Fruit fly (Drosophila melanogaster): Measurements from ENCODE around the gene Tbc1d15-17.
A peak's percentile ranks its signal among the peaks of the same experiment; 100 is the strongest.

Gene Tbc1d15-17

DNA sequence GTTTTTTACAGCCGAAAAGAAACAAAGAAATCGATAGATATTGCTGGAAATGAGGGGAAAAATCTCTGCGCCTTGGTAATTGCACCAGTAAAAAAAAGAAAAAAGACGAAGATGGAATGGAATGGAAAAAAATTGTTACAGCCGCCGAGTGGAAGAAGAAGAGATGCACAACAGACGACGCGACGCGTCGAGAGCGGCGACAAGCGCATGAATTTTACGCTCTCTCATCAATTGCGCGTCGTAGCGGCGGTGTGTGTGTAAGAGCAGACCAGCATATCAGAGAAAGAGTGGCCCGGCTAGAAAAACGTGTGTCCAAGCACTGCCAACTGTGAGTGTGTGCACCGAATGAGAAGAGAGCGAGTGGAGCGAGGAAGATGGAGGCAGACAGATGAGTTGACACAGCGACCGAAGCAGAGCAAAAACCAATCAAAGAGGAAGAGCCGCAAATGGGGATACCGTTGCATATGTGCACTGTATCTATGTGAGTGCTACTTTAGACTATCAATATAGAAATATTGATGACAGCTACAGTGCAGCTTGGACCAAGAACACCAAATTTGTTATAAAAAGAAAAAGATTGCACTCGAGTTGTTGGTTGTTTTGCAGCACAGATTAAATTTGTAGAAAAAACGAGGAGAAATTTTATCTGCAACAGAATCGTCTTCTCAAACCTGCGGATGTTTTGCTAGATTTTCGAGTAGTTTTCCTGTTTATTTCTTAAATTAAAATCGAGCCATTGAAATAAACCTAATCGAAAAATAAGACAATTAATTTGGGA, 42.3 kb downstream of the Tbc1d15-17 start (continued):
- TF ChIP-seq Fer1 (GFP tag; optimal IDR thresholded peaks at IDR 0.05) (peak; percentile 18), Deaf1 (tag; optimal IDR thresholded peaks at IDR 0.05) (peak; percentile 75), CG1529 (GFP tag; optimal IDR thresholded peaks at IDR 0.05) (no peak), sens (GFP tag) (peak; percentile 87), CG34422 (GFP tag; IDR thresholded peaks at IDR 0.05) (no peak; the same call in 2 of the 3 replicates), CG11696 (GFP tag; IDR thresholded peaks at IDR 0.05) (no peak), HmgD (GFP tag; optimal IDR thresholded peaks at IDR 0.05) (peak; percentile 21), CG8478 (optimal IDR thresholded peaks at IDR 0.05) (peak; percentile 20), seq (GFP tag; IDR thresholded peaks at IDR 0.05) (peak; percentile 6), Atf6 (GFP tag; IDR thresholded peaks at IDR 0.05) (peak; percentile 15; the same call in 1 of the 2 replicates), Ets97D (GFP tag; optimal IDR thresholded peaks at IDR 0.05) (no peak), org-1 (GFP tag; optimal IDR thresholded peaks at IDR 0.05) (no peak), ham (GFP tag; IDR thresholded peaks at IDR 0.05) (no peak), CG31388 (GFP tag; optimal IDR thresholded peaks at IDR 0.05) (no peak), gcm2 (GFP tag; optimal IDR thresholded peaks at IDR 0.05) (no peak), Nf-YB (GFP tag; optimal IDR thresholded peaks at IDR 0.05) (peak; percentile 42), tna (GFP tag; IDR thresholded peaks at IDR 0.05; ENCODE audit: partially characterized antibody) (no peak), zen2 (GFP tag; IDR thresholded peaks at IDR 0.05; ENCODE audit: partially characterized antibody) (peak; percentile 82), sqz (GFP tag; optimal IDR thresholded peaks at IDR 0.05) (peak; percentile 68), pfk (GFP tag; optimal IDR thresholded peaks at IDR 0.05) (peak; percentile 24), salm (tag; optimal IDR thresholded peaks at IDR 0.05) (no peak), kah (GFP tag; optimal IDR thresholded peaks at IDR 0.05) (peak; percentile 7), bowl (GFP tag; IDR thresholded peaks at IDR 0.05) (no peak), CG12104 (GFP tag; optimal IDR thresholded peaks at IDR 0.05) (no peak), pros (GFP tag; optimal IDR thresholded peaks at IDR 0.05) (peak; percentile 91), CG16813 (GFP tag; IDR thresholded peaks at IDR 0.05; ENCODE audit: partially characterized antibody) (no peak; the same call in 2 of the 3 replicates), CG3407 (GFP tag; optimal IDR thresholded peaks at IDR 0.05) (no peak), CG15479 (GFP tag; optimal IDR thresholded peaks at IDR 0.05) (peak; percentile 87), corto (GFP tag; optimal IDR thresholded peaks at IDR 0.05) (peak; percentile 2), Lhr (GFP tag; optimal IDR thresholded peaks at IDR 0.05) (no peak), CG11504 (tag; optimal IDR thresholded peaks at IDR 0.05) (peak; percentile 22), Lpt (GFP tag; optimal IDR thresholded peaks at IDR 0.05) (no peak), CG15696 (tag; optimal IDR thresholded peaks at IDR 0.05) (no peak), CG34376 (GFP tag; optimal IDR thresholded peaks at IDR 0.05) (peak; percentile 21), CG3847 (GFP tag; IDR thresholded peaks at IDR 0.05) (no peak), zf30C (GFP tag; optimal IDR thresholded peaks at IDR 0.05) (peak; percentile 11), Stat92E (GFP tag; optimal IDR thresholded peaks at IDR 0.05) (peak in 1 of 3 experiments; percentile 15), CG16863 (GFP tag; optimal IDR thresholded peaks at IDR 0.05) (peak; percentile 32), CG12071 (GFP tag; optimal IDR thresholded peaks at IDR 0.05) (no peak), esg (GFP tag; conservative IDR thresholded peaks at IDR 0.05) (no peak), nmo (GFP tag; optimal IDR thresholded peaks at IDR 0.05) (peak; percentile 6), Xbp1 (GFP tag; optimal IDR thresholded peaks at IDR 0.05) (peak; percentile 47), CG4730 (GFP tag; IDR thresholded peaks at IDR 0.05) (no peak), CG3163 (GFP tag; optimal IDR thresholded peaks at IDR 0.05) (peak; percentile 87), CG15514 (GFP tag; optimal IDR thresholded peaks at IDR 0.05) (peak; percentile 7), CG12155 (GFP tag; optimal IDR thresholded peaks at IDR 0.05) (peak; percentile 31), HLHmδ (GFP tag; optimal IDR thresholded peaks at IDR 0.05) (peak; percentile 58), Kr (GFP tag; optimal IDR thresholded peaks at IDR 0.05) (no peak), CG12219 (GFP tag; optimal IDR thresholded peaks at IDR 0.05) (no peak)
